Fruit fly (Drosophila melanogaster): Measurements from ENCODE around the gene CG32365.

CG32365 gene

DNA sequence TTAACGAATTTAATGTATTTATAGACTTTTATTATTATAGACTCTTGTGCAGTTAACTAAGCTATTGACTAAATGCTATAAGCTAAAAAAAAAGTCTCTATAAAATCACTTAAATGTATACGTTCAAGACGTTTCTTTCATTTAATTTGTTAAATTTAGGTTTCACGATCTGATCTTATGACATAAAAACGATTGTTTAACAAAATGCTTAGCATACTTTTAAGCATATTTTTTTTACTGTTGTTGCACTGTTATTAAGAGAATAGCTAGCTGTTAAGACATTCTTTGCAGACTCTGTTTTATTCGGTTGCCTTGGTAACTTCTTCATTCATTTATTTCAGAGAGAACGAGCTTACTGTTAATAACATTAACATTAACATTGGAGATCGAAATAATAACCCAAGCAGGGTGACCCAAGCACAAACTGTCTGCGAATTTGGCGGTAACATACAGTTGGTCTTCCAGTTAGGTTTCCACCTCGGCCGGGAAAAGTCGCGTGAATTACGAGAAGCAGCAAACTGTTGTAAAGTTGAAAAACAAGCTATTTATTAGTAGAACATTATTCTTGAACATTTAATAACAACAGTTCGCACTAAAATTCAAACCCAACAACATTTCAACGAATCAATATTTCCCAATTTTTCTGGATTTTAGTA, at the start of gene CG32365 (continued):
- TF ChIP-seq Jarid2 (GFP tag; optimal IDR thresholded peaks at IDR 0.05) (peak; percentile 83), cad (GFP tag; optimal IDR thresholded peaks at IDR 0.05) (peak; percentile 34), corto (GFP tag; optimal IDR thresholded peaks at IDR 0.05) (no peak), pnt (GFP tag; optimal IDR thresholded peaks at IDR 0.05) (no peak), CG13775 (GFP tag; optimal IDR thresholded peaks at IDR 0.05) (no peak), CG30403 (GFP tag; optimal IDR thresholded peaks at IDR 0.05) (no peak), al (GFP tag; IDR thresholded peaks at IDR 0.05) (no peak), CG13624 (GFP tag; optimal IDR thresholded peaks at IDR 0.05) (no peak), onecut (GFP tag; IDR thresholded peaks at IDR 0.05) (peak; percentile 13; the same call in 1 of the 2 replicates), nom (GFP tag; optimal IDR thresholded peaks at IDR 0.05) (peak; percentile 51), CG2889 (GFP tag; IDR thresholded peaks at IDR 0.05) (no peak), Ptx1 (GFP tag; IDR thresholded peaks at IDR 0.05) (no peak), ERR (GFP tag; optimal IDR thresholded peaks at IDR 0.05) (no peak), Pdp1 (GFP tag; optimal IDR thresholded peaks at IDR 0.05) (peak in 1 of 2 experiments; percentile 47), chinmo (GFP tag; IDR thresholded peaks at IDR 0.05; ENCODE audit: partially characterized antibody) (peak; percentile 68; the same call in 1 of the 4 replicates), z (GFP tag; IDR thresholded peaks at IDR 0.05) (no peak), bbx (GFP tag; IDR thresholded peaks at IDR 0.05; ENCODE audit: partially characterized antibody) (peak; percentile 64; the same call in 1 of the 2 replicates), CG17328 (GFP tag; IDR thresholded peaks at IDR 0.05) (peak; percentile 9; the same call in 1 of the 2 replicates), wor (GFP tag; IDR thresholded peaks at IDR 0.05) (no peak), Gsc (GFP tag; IDR thresholded peaks at IDR 0.05) (no peak), hb (GFP tag; IDR thresholded peaks at IDR 0.05; ENCODE audit: partially characterized antibody) (no peak), sc (optimal IDR thresholded peaks at IDR 0.05) (no peak), sc (GFP tag; optimal IDR thresholded peaks at IDR 0.05) (no peak), CrebB (tag; optimal IDR thresholded peaks at IDR 0.05) (peak; percentile 46), Fer3 (tag; optimal IDR thresholded peaks at IDR 0.05) (peak; percentile 31), NfI (GFP tag; optimal IDR thresholded peaks at IDR 0.05) (peak; percentile 23), Hr3 (GFP tag; optimal IDR thresholded peaks at IDR 0.05) (no peak), lmd (GFP tag; IDR thresholded peaks at IDR 0.05) (no peak), mirr (GFP tag; optimal IDR thresholded peaks at IDR 0.05) (peak; percentile 66), gt (GFP tag; IDR thresholded peaks at IDR 0.05) (no peak), oc (tag; optimal IDR thresholded peaks at IDR 0.05) (no peak), CG13296 (GFP tag; optimal IDR thresholded peaks at IDR 0.05) (peak; percentile 52), phol (tag; optimal IDR thresholded peaks at IDR 0.05) (no peak), CG7271 (tag; optimal IDR thresholded peaks at IDR 0.05) (no peak), CG43689 (GFP tag; IDR thresholded peaks at IDR 0.05) (no peak), Usf (GFP tag; optimal IDR thresholded peaks at IDR 0.05) (no peak), repo (GFP tag; optimal IDR thresholded peaks at IDR 0.05) (no peak), HLH4C (GFP tag; IDR thresholded peaks at IDR 0.05; ENCODE audit: partially characterized antibody) (peak; percentile 51; the same call in 2 of the 3 replicates), Fer1 (GFP tag; optimal IDR thresholded peaks at IDR 0.05) (peak; percentile 44), abd-A (tag; optimal IDR thresholded peaks at IDR 0.05) (peak; percentile 45), NC2α (GFP tag; optimal IDR thresholded peaks at IDR 0.05) (no peak), CG3995 (GFP tag; optimal IDR thresholded peaks at IDR 0.05) (no peak), nerfin-2 (GFP tag; IDR thresholded peaks at IDR 0.05; ENCODE audit: partially characterized antibody) (0 out of 2 replicates have a peak, but pooled peaks have one; percentile 14), seq (GFP tag; IDR thresholded peaks at IDR 0.05) (peak; percentile 22; the same call in 1 of the 2 replicates), usp (GFP tag; optimal IDR thresholded peaks at IDR 0.05) (no peak), hbn (GFP tag; IDR thresholded peaks at IDR 0.05; ENCODE audit: partially characterized antibody) (no peak), CG2199 (GFP tag; IDR thresholded peaks at IDR 0.05) (0 out of 3 replicates have a peak, but pooled peaks have one; percentile 50), row (GFP tag; IDR thresholded peaks at IDR 0.05) (peak; percentile 30; the same call in 1 of the 3 replicates), Dp (GFP tag; optimal IDR thresholded peaks at IDR 0.05) (peak; percentile 62)

Measured in whole organism, embryonic.